Worm (Caenorhabditis elegans) whole organism, early embryonic: ENCODE results near the gene sdc-2.

Experiments used
- B0310.2 ChIP-seq: sonication (generic microtip); optimal IDR thresholded peaks from 2 replicates; lab custom pipeline; 2016; ENCODE audit warnings: mild to moderate bottlenecking, missing genetic modification characterization, missing compliant biosample characterization
- F13C5.2 ChIP-seq: sonication (generic microtip); optimal IDR thresholded peaks from 2 replicates; lab custom pipeline; 2017; ENCODE audit warnings: mild to moderate bottlenecking, missing genetic modification characterization, inconsistent platforms, missing compliant biosample characterization
- aly-1 ChIP-seq: sonication (generic microtip); optimal IDR thresholded peaks from 2 replicates; lab custom pipeline; 2016; ENCODE audit warnings: missing genetic modification characterization, missing compliant biosample characterization
- ama-1 ChIP-seq: fragments of 150-350 bp; optimal IDR thresholded peaks from 2 replicates; lab custom pipeline; 2014
- ets-7 ChIP-seq: sonication (generic microtip); optimal IDR thresholded peaks from 2 replicates; lab custom pipeline; 2016; ENCODE audit warnings: missing genotype, missing genetic modification characterization, missing compliant biosample characterization
- flt-1 ChIP-seq: fragments of 200-800 bp; sonication (Bioruptor generic); IDR thresholded peaks from 2 replicates; pipeline ENCODE4 v1.3.6; 2022; ENCODE audit warnings: missing genetic modification characterization, missing compliant biosample characterization
- hmg-4 ChIP-seq: fragments of 200-800 bp; sonication (Bioruptor generic); optimal IDR thresholded peaks from 2 replicates; lab custom pipeline; 2018; ENCODE audit warnings: mild to moderate bottlenecking, missing genetic modification characterization, missing compliant biosample characterization
- hnd-1 ChIP-seq: sonication (generic microtip); optimal IDR thresholded peaks from 2 replicates; lab custom pipeline; 2016; ENCODE audit warnings: missing genetic modification characterization, missing compliant biosample characterization
- pes-1 ChIP-seq: fragments of 200-800 bp; sonication (Bioruptor generic); IDR thresholded peaks from 2 replicates; pipeline ENCODE4 v1.3.6; 2022; ENCODE audit warnings: missing genetic modification reagents, missing genetic modification characterization, missing compliant biosample characterization
- scrt-1 ChIP-seq: fragments of 200-800 bp; sonication (Bioruptor generic); IDR thresholded peaks from 2 replicates; pipeline ENCODE4 v1.3.6; 2022; ENCODE audit warnings: missing genetic modification characterization, missing compliant biosample characterization
- sea-1 ChIP-seq: fragments of 200-800 bp; sonication (Bioruptor generic); conservative IDR thresholded peaks from 2 replicates; pipeline ENCODE4 v1.3.6; 2022; ENCODE audit warnings: missing genetic modification characterization, missing compliant biosample characterization
- tbx-11 ChIP-seq: fragments of 200-800 bp; sonication (Bioruptor generic); IDR thresholded peaks from 2 replicates; pipeline ENCODE4 v1.3.6; 2022; ENCODE audit warnings: missing genetic modification characterization, missing compliant biosample characterization
- tbx-37 ChIP-seq: fragments of 200-800 bp; sonication (Bioruptor generic); conservative IDR thresholded peaks from 2 replicates; pipeline ENCODE4 v1.3.6; 2022; ENCODE audit warnings: missing genetic modification reagents, missing genetic modification characterization, missing compliant biosample characterization
- tra-4 ChIP-seq: sonication (generic microtip); optimal IDR thresholded peaks from 2 replicates; lab custom pipeline; 2017; ENCODE audit warnings: missing genetic modification characterization, missing compliant biosample characterization

DNA sequence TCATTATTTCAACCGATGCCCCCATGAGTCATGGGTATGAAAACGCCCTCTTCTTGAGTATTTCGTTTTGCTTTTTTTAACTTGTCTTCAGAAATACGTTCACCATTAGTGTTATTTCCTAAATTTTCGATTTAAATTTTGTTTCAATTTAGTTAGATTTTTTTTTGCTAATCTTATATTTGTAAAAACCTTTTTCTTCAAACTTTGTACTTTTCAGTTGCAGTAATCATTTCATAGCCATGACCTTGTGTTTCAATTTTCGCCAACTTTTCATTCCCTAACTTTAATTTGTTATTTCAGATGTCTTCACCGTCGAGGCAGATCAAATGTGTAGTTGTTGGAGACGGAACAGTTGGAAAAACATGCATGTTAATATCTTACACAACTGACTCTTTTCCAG, 25.8 kb downstream of the sdc-2 start, which contains the start of gene mig-2:
- TF ChIP-seq flt-1 (GFP tag; lab: Robert Waterston, UW) (no peak), ama-1 (lab: Kevin White, UChicago) (no peak), scrt-1 (GFP tag; lab: Robert Waterston, UW) (no peak), pes-1 (GFP tag; lab: Robert Waterston, UW) (no peak), tra-4 (tag; lab: Kevin White, UChicago) (no peak), ets-7 (tag; lab: Kevin White, UChicago) (no peak), hmg-4 (GFP tag; lab: Kevin White, UChicago) (no peak), hnd-1 (tag; lab: Kevin White, UChicago) (no peak), F13C5.2 (tag; lab: Kevin White, UChicago) (no peak), B0310.2 (tag; lab: Kevin White, UChicago) (no peak), sea-1 (GFP tag; lab: Robert Waterston, UW) (no peak), tbx-11 (no peak), aly-1 (tag; lab: Kevin White, UChicago) (no peak), tbx-37 (GFP tag; lab: Robert Waterston, UW) (no peak)
